Worm (Caenorhabditis elegans) whole organism, L4 larva: ENCODE measurements around the gene R07E3.6.

Experiments
- ZK546.5 ChIP-seq, 2 experiments: sonication (generic microtip); optimal IDR thresholded peaks; 2 replicates each; lab custom pipeline; 2017; ENCODE audit warnings: missing biosample characterization in 2 of 2, missing genetic modification characterization in 2 of 2
- arid-1 ChIP-seq: fragments of 200-800 bp; sonication (Bioruptor generic); conservative IDR thresholded peaks from 2 replicates; pipeline ENCODE4 v1.3.6; 2022; ENCODE audit warnings: missing genetic modification reagents, missing genetic modification characterization, missing compliant biosample characterization
- daf-12 ChIP-seq: fragments of 150-350 bp; optimal IDR thresholded peaks from 2 replicates; lab custom pipeline; 2014; ENCODE audit warnings: missing biosample characterization, missing genetic modification reagents, missing genetic modification characterization
- fos-1 ChIP-seq: fragments of 150-350 bp; optimal IDR thresholded peaks from 2 replicates; lab custom pipeline; 2014; ENCODE audit warnings: missing biosample characterization, missing genetic modification characterization
- hlh-30 ChIP-seq: sonication (generic microtip); optimal IDR thresholded peaks from 2 replicates; lab custom pipeline; 2017; ENCODE audit warnings: antibody characterized with exemption, mild to moderate bottlenecking, missing genetic modification characterization, missing compliant biosample characterization; ENCODE audit not compliant: insufficient read depth
- lin-13 ChIP-seq: fragments of 150-350 bp; optimal IDR thresholded peaks from 2 replicates; lab custom pipeline; 2014; ENCODE audit warnings: missing biosample characterization, missing genetic modification reagents, missing genetic modification characterization
- lir-3 ChIP-seq: sonication (generic microtip); optimal IDR thresholded peaks from 2 replicates; lab custom pipeline; 2016; ENCODE audit warnings: mild to moderate bottlenecking, missing genetic modification characterization, missing compliant biosample characterization
- mdl-1 ChIP-seq, 2 experiments: fragments of 150-350 bp in 1 of 2; sonication (generic microtip) in 1 of 2; optimal IDR thresholded peaks; 2 replicates each; lab custom pipeline; 2014 to 2017; ENCODE audit warnings: missing biosample characterization in 2 of 2, missing genetic modification characterization in 2 of 2
- mep-1 ChIP-seq: fragments of 150-350 bp; sonication (generic microtip); optimal IDR thresholded peaks from 3 replicates; lab custom pipeline; 2014; ENCODE audit warnings: missing biosample characterization, missing genetic modification characterization
- nhr-77 ChIP-seq: fragments of 150-350 bp; optimal IDR thresholded peaks from 2 replicates; lab custom pipeline; 2014; ENCODE audit warnings: missing biosample characterization, missing genetic modification characterization
- pqm-1 ChIP-seq: sonication (generic microtip); optimal IDR thresholded peaks from 2 replicates; lab custom pipeline; 2017; ENCODE audit warnings: missing biosample characterization, missing genetic modification characterization
- unc-62 ChIP-seq, 3 experiments: fragments of 150-350 bp in 1 of 3; sonication (generic microtip); optimal IDR thresholded peaks in 2 of 3; peaks in 1 of 3; 1 replicate in 1 of 3; 2 replicates in 2 of 3; lab custom pipeline; 2014 to 2017; ENCODE audit warnings: missing biosample characterization in 3 of 3, missing genetic modification characterization in 3 of 3, missing genetic modification reagents in 3 of 3, missing genotype in 1 of 3

DNA sequence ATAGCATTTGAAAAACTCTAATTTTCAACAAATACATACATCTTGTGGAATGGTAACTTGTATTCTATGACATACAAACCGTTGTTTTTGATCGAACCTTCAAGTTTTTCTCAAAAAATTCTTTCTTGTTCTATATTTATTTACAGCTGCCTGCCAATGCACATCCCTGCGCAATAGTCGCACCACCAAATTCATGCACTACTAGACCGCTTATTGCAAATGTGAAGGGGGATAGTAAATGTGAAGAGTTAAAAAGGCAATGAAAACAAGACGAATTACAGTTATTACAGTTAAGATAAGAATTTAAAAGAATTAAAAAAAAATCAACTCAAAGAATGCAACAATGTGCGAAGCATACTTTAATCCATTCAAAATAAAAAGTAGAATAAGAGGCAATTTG, 36.3 kb downstream of the R07E3.6 start:
- no peak for TF ChIP-seq nhr-77 (tag; lab: Kevin White, UChicago)
- TF ChIP-seq fos-1 (tag; lab: Kevin White, UChicago) = no peak
- no peak for TF ChIP-seq arid-1 (GFP tag; lab: Robert Waterston, UW)
- TF ChIP-seq mdl-1 (tag; optimal IDR thresholded peaks at IDR 0.05; lab: Kevin White, UChicago) = no peak
- peak in 1 of 2 experiments; percentile 28 for TF ChIP-seq unc-62 (GFP tag; optimal IDR thresholded peaks at IDR 0.05 in 1 of 2; lab: Kevin White, UChicago)
- TF ChIP-seq unc-62 (tag; optimal IDR thresholded peaks at IDR 0.05; lab: Kevin White, UChicago) = no peak
- TF ChIP-seq lin-13 = no peak
- no peak for TF ChIP-seq ZK546.5 (tag; optimal IDR thresholded peaks at IDR 0.05; lab: Kevin White, UChicago)
- TF ChIP-seq lir-3 = no peak
- TF ChIP-seq mep-1 = no peak
- TF ChIP-seq pqm-1 (tag; lab: Kevin White, UChicago) = no peak
- no peak for TF ChIP-seq hlh-30 (tag; lab: Kevin White, UChicago)
- no peak for TF ChIP-seq daf-12 (tag; lab: Kevin White, UChicago)
